Fruit fly (Drosophila melanogaster) whole organism, wandering third instar larva: Measurements from ENCODE around the gene CG15594.

Experiments used
- Abd-B ChIP-seq: fragments of >200 bp; optimal IDR thresholded peaks from 2 replicates; lab custom pipeline; 2017; ENCODE audit warnings: missing biosample characterization, missing genetic modification characterization
- CG32264 ChIP-seq: fragments of 200-800 bp; sonication (Bioruptor generic); optimal IDR thresholded peaks from 2 replicates; lab custom pipeline; 2016; ENCODE audit warnings: missing biosample characterization, missing genetic modification characterization
- CG9705 ChIP-seq: fragments of 200-800 bp; sonication (Bioruptor generic); optimal IDR thresholded peaks from 2 replicates; lab custom pipeline; 2018; ENCODE audit warnings: missing biosample characterization, mild to moderate bottlenecking, missing genetic modification characterization
- CrebA ChIP-seq: fragments of 200-800 bp; sonication (Bioruptor generic); optimal IDR thresholded peaks from 2 replicates; lab custom pipeline; 2016; ENCODE audit warnings: missing biosample characterization, mild to moderate bottlenecking, missing genetic modification characterization, borderline replicate concordance
- Dfd ChIP-seq: fragments of >200 bp; optimal IDR thresholded peaks from 2 replicates; lab custom pipeline; 2017; ENCODE audit warnings: missing biosample characterization, missing genetic modification characterization
- Dif ChIP-seq: fragments of 200-275, 200-300 bp; sonication (Bioruptor generic); optimal IDR thresholded peaks from 2 replicates; lab custom pipeline; 2018; ENCODE audit warnings: missing biosample characterization, missing genetic modification characterization; ENCODE audit not compliant: partially characterized antibody
- GATAd ChIP-seq: sonication (Bioruptor generic); optimal IDR thresholded peaks from 2 replicates; lab custom pipeline; 2016; ENCODE audit warnings: missing biosample characterization, missing genetic modification characterization
- HLH106 ChIP-seq: fragments of 200-800 bp; optimal IDR thresholded peaks from 3 replicates; lab custom pipeline; 2019; ENCODE audit warnings: missing biosample characterization, mild to moderate bottlenecking, missing genetic modification characterization, moderate library complexity
- Hnf4 ChIP-seq: fragments of 200-800 bp; sonication (Bioruptor generic); optimal IDR thresholded peaks from 2 replicates; lab custom pipeline; 2016; ENCODE audit warnings: missing biosample characterization, mild to moderate bottlenecking, missing genetic modification characterization
- Hr78 ChIP-seq: fragments of >200 bp; optimal IDR thresholded peaks from 2 replicates; lab custom pipeline; 2017; ENCODE audit warnings: missing biosample characterization, missing genetic modification characterization
- Hr83 ChIP-seq: fragments of 200-300 bp; sonication (Bioruptor generic); optimal IDR thresholded peaks from 2 replicates; lab custom pipeline; 2016; ENCODE audit warnings: missing biosample characterization, mild to moderate bottlenecking, missing genetic modification characterization, moderate library complexity; ENCODE audit not compliant: poor library complexity, severe bottlenecking
- Jra ChIP-seq: sonication (Bioruptor generic); optimal IDR thresholded peaks from 2 replicates; lab custom pipeline; 2016; ENCODE audit warnings: missing biosample characterization, missing genetic modification characterization
- Mio ChIP-seq: sonication (Bioruptor generic); optimal IDR thresholded peaks from 2 replicates; lab custom pipeline; 2016; ENCODE audit warnings: missing biosample characterization, missing genetic modification characterization
- Myc ChIP-seq: fragments of >200 bp; optimal IDR thresholded peaks from 2 replicates; lab custom pipeline; 2017
- N ChIP-seq: fragments of >200 bp; optimal IDR thresholded peaks from 2 replicates; lab custom pipeline; 2018; ENCODE audit warnings: missing biosample characterization, missing external identifiers, missing genetic modification characterization
- OdsH ChIP-seq: fragments of 200-800 bp; sonication (Bioruptor generic); optimal IDR thresholded peaks from 2 replicates; lab custom pipeline; 2016; ENCODE audit warnings: missing biosample characterization, mild to moderate bottlenecking, missing genetic modification characterization
- Vsx2 ChIP-seq: fragments of 200-300, 225-300 bp; sonication (Bioruptor generic); optimal IDR thresholded peaks from 2 replicates; lab custom pipeline; 2018; ENCODE audit warnings: missing biosample characterization, missing genetic modification characterization; ENCODE audit not compliant: partially characterized antibody
- br ChIP-seq: fragments of 200-800 bp; sonication (Bioruptor generic); optimal IDR thresholded peaks from 2 replicates; lab custom pipeline; 2016; ENCODE audit warnings: missing biosample characterization, missing genetic modification characterization
- dl ChIP-seq, 2 experiments: fragments of 175-275, 200-275 bp in 1 of 2; fragments of 200-275 bp in 1 of 2; sonication (Bioruptor generic); optimal IDR thresholded peaks; lab custom pipeline; 2018; ENCODE audit warnings: mild to moderate bottlenecking in 2 of 2, missing biosample characterization in 2 of 2, missing genetic modification characterization in 2 of 2, moderate library complexity in 2 of 2; ENCODE audit not compliant: partially characterized antibody in 2 of 2, insufficient read depth in 1 of 2
- dmrt93B ChIP-seq: fragments of 200-800 bp; sonication (Bioruptor generic); optimal IDR thresholded peaks from 2 replicates; lab custom pipeline; 2018; ENCODE audit warnings: missing biosample characterization, mild to moderate bottlenecking, missing genetic modification characterization
- dsf ChIP-seq: sonication (Bioruptor generic); optimal IDR thresholded peaks from 2 replicates; lab custom pipeline; 2016; ENCODE audit warnings: missing biosample characterization, missing genetic modification characterization, borderline replicate concordance
- foxo ChIP-seq, 2 experiments: fragments of 200-800 bp; sonication (Bioruptor generic); optimal IDR thresholded peaks; 2 replicates in 1 of 2; 3 replicates in 1 of 2; lab custom pipeline; 2016 to 2017; ENCODE audit warnings: missing biosample characterization in 2 of 2, missing genetic modification characterization in 2 of 2
- fru ChIP-seq: fragments of 200-800 bp; sonication (Bioruptor generic); optimal IDR thresholded peaks from 3 replicates; lab custom pipeline; 2016; ENCODE audit warnings: missing biosample characterization, mild to moderate bottlenecking, missing genetic modification characterization
- lola ChIP-seq: fragments of >200 bp; optimal IDR thresholded peaks from 2 replicates; lab custom pipeline; 2017; ENCODE audit warnings: missing biosample characterization, missing genetic modification characterization
- pan ChIP-seq: fragments of >200 bp; optimal IDR thresholded peaks from 2 replicates; lab custom pipeline; 2017
- psq ChIP-seq: fragments of 200-800 bp; sonication (Bioruptor generic); optimal IDR thresholded peaks from 3 replicates; lab custom pipeline; 2017; ENCODE audit warnings: missing biosample characterization, mild to moderate bottlenecking, missing genetic modification characterization, moderate library complexity
- rgr ChIP-seq: fragments of 200-800 bp; sonication (Bioruptor generic); optimal IDR thresholded peaks from 3 replicates; lab custom pipeline; 2016; ENCODE audit warnings: missing biosample characterization, mild to moderate bottlenecking, missing genetic modification characterization
- sage ChIP-seq: fragments of 200-800 bp; sonication (Bioruptor generic); optimal IDR thresholded peaks from 2 replicates; lab custom pipeline; 2016; ENCODE audit warnings: missing biosample characterization, mild to moderate bottlenecking, missing genetic modification characterization
- sv ChIP-seq: fragments of 200-800 bp; sonication (Bioruptor generic); optimal IDR thresholded peaks from 3 replicates; lab custom pipeline; 2016; ENCODE audit warnings: missing biosample characterization, missing genetic modification characterization
- tai ChIP-seq: sonication (Bioruptor generic); optimal IDR thresholded peaks from 2 replicates; lab custom pipeline; 2016; ENCODE audit warnings: missing biosample characterization, missing genetic modification characterization
- usp ChIP-seq: fragments of >200 bp; optimal IDR thresholded peaks from 2 replicates; lab custom pipeline; 2017; ENCODE audit warnings: missing biosample characterization, missing genetic modification characterization
- woc ChIP-seq: sonication (Bioruptor generic); optimal IDR thresholded peaks from 2 replicates; lab custom pipeline; 2016; ENCODE audit warnings: missing biosample characterization, mild to moderate bottlenecking, missing genetic modification characterization

CG15594 gene

DNA sequence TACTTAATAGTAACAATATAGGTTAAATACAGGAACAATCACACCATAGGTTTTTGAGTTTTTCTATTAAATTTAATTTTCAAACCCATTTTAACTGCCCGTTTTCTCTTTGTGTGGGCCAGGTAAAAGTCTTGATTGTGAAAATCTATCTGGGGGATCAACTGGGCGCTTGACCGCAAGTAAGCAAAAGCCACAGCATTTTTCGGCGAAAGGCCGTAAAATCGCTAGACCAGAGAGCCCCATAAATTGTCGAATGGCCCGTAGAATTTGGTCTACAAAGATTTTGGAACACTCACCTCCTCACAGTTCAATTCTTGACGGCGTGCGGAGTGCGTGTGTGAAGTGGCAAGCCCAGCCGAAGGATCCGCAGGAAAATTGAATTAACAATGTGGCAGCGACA is at the start of gene CG15594:
Gene CG15594, plus strand, starts transcription at position 301 of the 400 bp plus-strand sequence.
- no peak for TF ChIP-seq lola (GFP tag; lab: Kevin White, UChicago)
- TF ChIP-seq Abd-B (GFP tag; lab: Kevin White, UChicago): no peak
- TF ChIP-seq Hr83 (GFP tag; lab: Kevin White, UChicago): no peak
- no peak for TF ChIP-seq Dif (GFP tag; lab: Kevin White, UChicago)
- TF ChIP-seq dl (GFP tag; optimal IDR thresholded peaks at IDR 0.05; lab: Kevin White, UChicago; ENCODE audit: insufficient read depth in 1 of 2, partially characterized antibody in 2 of 2): no peak
- TF ChIP-seq fru (GFP tag; lab: Kevin White, UChicago): no peak
- no peak for TF ChIP-seq Hnf4 (GFP tag; lab: Kevin White, UChicago)
- TF ChIP-seq dsf: no peak
- no peak for TF ChIP-seq dmrt93B (GFP tag; lab: Kevin White, UChicago)
- no peak for TF ChIP-seq Jra (GFP tag; lab: Kevin White, UChicago)
- no peak for TF ChIP-seq Mio (GFP tag; lab: Kevin White, UChicago)
- TF ChIP-seq CG32264 (GFP tag; lab: Kevin White, UChicago): no peak
- TF ChIP-seq HLH106 (tag; lab: Kevin White, UChicago): no peak
- no peak for TF ChIP-seq sage (GFP tag; lab: Kevin White, UChicago)
- TF ChIP-seq tai (GFP tag; lab: Kevin White, UChicago): no peak
- TF ChIP-seq psq: no peak
- no peak for TF ChIP-seq pan (lab: Kevin White, UChicago)

DNA sequence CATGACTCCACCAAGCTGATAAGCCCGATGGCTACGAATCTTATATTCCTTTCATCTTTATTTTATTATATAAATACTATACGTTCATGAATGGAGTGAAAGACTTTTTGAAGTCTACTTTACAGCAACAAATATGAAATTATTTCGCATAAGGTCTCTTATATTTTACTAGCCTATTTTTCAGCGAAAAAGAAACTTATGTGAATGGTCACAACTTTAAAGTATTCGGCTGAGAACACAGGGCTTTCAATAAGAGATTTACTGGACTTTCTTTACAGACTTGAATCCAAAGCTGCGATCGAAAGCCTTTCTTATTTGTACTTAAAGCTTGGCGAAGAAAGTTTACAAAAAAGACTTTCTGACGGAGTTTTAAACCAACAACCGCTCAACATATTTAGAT is 48.6 kb upstream of the CG15594 start:
- TF ChIP-seq Dfd (GFP tag; lab: Kevin White, UChicago): no peak
- no peak for TF ChIP-seq Vsx2 (GFP tag; lab: Kevin White, UChicago)
- TF ChIP-seq CG9705 (GFP tag; lab: Kevin White, UChicago): no peak
- no peak for TF ChIP-seq N (GFP tag; lab: Kevin White, UChicago)
- TF ChIP-seq Myc (lab: Kevin White, UChicago): peak; percentile 53
- TF ChIP-seq, all 38 proteins: peak for 1

DNA sequence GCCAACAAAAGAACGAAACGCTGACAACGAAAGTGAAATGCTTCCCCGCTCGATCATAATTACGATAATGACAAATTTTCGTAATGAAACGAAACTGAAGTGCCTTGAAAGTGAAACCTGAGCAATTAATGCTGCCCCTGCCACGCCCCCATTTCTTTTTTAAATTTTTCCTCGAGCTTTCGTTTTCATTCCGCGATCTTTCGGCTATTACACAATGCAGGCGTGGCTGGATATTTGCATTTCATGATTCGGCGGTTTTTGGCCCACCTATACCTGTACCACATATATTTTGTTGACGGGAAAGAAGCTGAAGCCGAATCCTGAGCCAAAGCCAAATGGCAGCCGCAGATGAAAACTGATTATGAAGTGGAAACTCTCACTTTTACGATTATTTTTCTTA is 47.3 kb upstream of the CG15594 start:
- no peak for TF ChIP-seq Dfd (GFP tag; lab: Kevin White, UChicago)
- no peak for TF ChIP-seq foxo (GFP tag; optimal IDR thresholded peaks at IDR 0.05; lab: Kevin White, UChicago)
- TF ChIP-seq lola (GFP tag; lab: Kevin White, UChicago): no peak
- TF ChIP-seq woc (GFP tag; lab: Kevin White, UChicago): no peak
- no peak for TF ChIP-seq sage (GFP tag; lab: Kevin White, UChicago)
- no peak for TF ChIP-seq Dif (GFP tag; lab: Kevin White, UChicago)
- no peak for TF ChIP-seq br (GFP tag; lab: Kevin White, UChicago)
- TF ChIP-seq fru (GFP tag; lab: Kevin White, UChicago): no peak
- TF ChIP-seq dmrt93B (GFP tag; lab: Kevin White, UChicago): no peak
- TF ChIP-seq CG9705 (GFP tag; lab: Kevin White, UChicago): no peak
- no peak for TF ChIP-seq usp (GFP tag; lab: Kevin White, UChicago)
- TF ChIP-seq OdsH (GFP tag; lab: Kevin White, UChicago): no peak
- no peak for TF ChIP-seq GATAd (GFP tag; lab: Kevin White, UChicago)
- no peak for TF ChIP-seq HLH106 (tag; lab: Kevin White, UChicago)
- TF ChIP-seq CrebA (GFP tag; lab: Kevin White, UChicago): no peak
- no peak for TF ChIP-seq dl (GFP tag; optimal IDR thresholded peaks at IDR 0.05; lab: Kevin White, UChicago; ENCODE audit: insufficient read depth in 1 of 2, partially characterized antibody in 2 of 2)
- no peak for TF ChIP-seq rgr
- TF ChIP-seq sv (GFP tag; lab: Kevin White, UChicago): no peak
- TF ChIP-seq Hnf4 (GFP tag; lab: Kevin White, UChicago): no peak
- no peak for TF ChIP-seq psq
- TF ChIP-seq, all 38 proteins: peak for 0

dm6 chr3R:6241289-6241688 is 46.2 kb upstream of the CG15594 start:
- TF ChIP-seq Hnf4 (GFP tag; lab: Kevin White, UChicago) (no peak), dl (GFP tag; optimal IDR thresholded peaks at IDR 0.05; lab: Kevin White, UChicago; ENCODE audit: insufficient read depth in 1 of 2, partially characterized antibody in 2 of 2) (no peak), CG32264 (GFP tag; lab: Kevin White, UChicago) (no peak)

- TF ChIP-seq Vsx2 (GFP tag; lab: Kevin White, UChicago) (no peak), Dfd (GFP tag; lab: Kevin White, UChicago) (no peak), Hr78 (GFP tag; lab: Kevin White, UChicago) (no peak)
Observed at dm6 chr3R:6244035-6244434, 43.5 kb upstream of the CG15594 start.
